Fruit fly (Drosophila melanogaster) whole organism, embryonic: Measurements from ENCODE around the gene stg.

Source experiments
- CG10462 ChIP-seq: fragments of 200-800 bp; sonication (Bioruptor generic); optimal IDR thresholded peaks from 2 replicates; lab custom pipeline; 2016; ENCODE audit warnings: missing biosample characterization, missing genetic modification characterization
- CG10959 ChIP-seq: fragments of 200-800 bp; sonication (Bioruptor generic); IDR thresholded peaks from 2 replicates; pipeline ENCODE4 v1.3.6; 2022; ENCODE audit warnings: missing biosample characterization, missing genetic modification characterization
- CG10979 ChIP-seq: fragments of 200-800 bp; sonication (Bioruptor generic); optimal IDR thresholded peaks from 2 replicates; lab custom pipeline; 2018; ENCODE audit warnings: missing biosample characterization, mild to moderate bottlenecking, missing genetic modification characterization, moderate library complexity
- CG12219 ChIP-seq: fragments of 200-800 bp; sonication (Bioruptor generic); optimal IDR thresholded peaks from 3 replicates; lab custom pipeline; 2018; ENCODE audit warnings: missing biosample characterization, mild to moderate bottlenecking, missing genetic modification characterization
- CG14710 ChIP-seq: fragments of 200-800 bp; sonication (Bioruptor generic); optimal IDR thresholded peaks from 3 replicates; lab custom pipeline; 2019; ENCODE audit warnings: missing biosample characterization, mild to moderate bottlenecking, missing genetic modification characterization, moderate library complexity
- CG32772 ChIP-seq: fragments of 200-800 bp; sonication (Bioruptor generic); IDR thresholded peaks from 2 replicates; pipeline ENCODE4 v1.3.6; 2022; ENCODE audit warnings: missing biosample characterization, missing genetic modification characterization
- CG34422 ChIP-seq: fragments of 200-800 bp; sonication (Bioruptor generic); IDR thresholded peaks from 3 replicates; pipeline ENCODE4 v1.3.6; 2022; ENCODE audit warnings: missing biosample characterization, missing genetic modification characterization
- CG4424 ChIP-seq: fragments of 200-800 bp; sonication (Bioruptor generic); optimal IDR thresholded peaks from 3 replicates; lab custom pipeline; 2016; ENCODE audit warnings: missing biosample characterization, missing genetic modification characterization
- CG4707 ChIP-seq: fragments of 200-800 bp; sonication (Bioruptor generic); optimal IDR thresholded peaks from 2 replicates; lab custom pipeline; 2018; ENCODE audit warnings: missing biosample characterization, mild to moderate bottlenecking, missing genetic modification characterization, moderate library complexity
- CG5180 ChIP-seq: fragments of 200-800 bp; sonication (Bioruptor generic); optimal IDR thresholded peaks from 3 replicates; lab custom pipeline; 2017; ENCODE audit warnings: missing biosample characterization, missing genetic modification characterization, mild to moderate bottlenecking, moderate library complexity, missing genetic modification reagents
- CG6689 ChIP-seq: fragments of 200-800 bp; sonication (Bioruptor generic); IDR thresholded peaks from 2 replicates; pipeline ENCODE4 v1.3.6; 2022; ENCODE audit warnings: missing biosample characterization, missing genetic modification characterization
- CG8290 ChIP-seq, 3 experiments: fragments of 200-800 bp; sonication (Bioruptor generic); optimal IDR thresholded peaks; 2 replicates each; lab custom pipeline; 2016 to 2019; ENCODE audit warnings: missing biosample characterization in 3 of 3, missing genetic modification characterization in 3 of 3, mild to moderate bottlenecking in 2 of 3, moderate library complexity in 1 of 3
- CrebB ChIP-seq: fragments of 200-800 bp; sonication (Bioruptor generic); optimal IDR thresholded peaks from 3 replicates; lab custom pipeline; 2018; ENCODE audit warnings: missing biosample characterization, mild to moderate bottlenecking, missing genetic modification characterization
- Drgx ChIP-seq: fragments of 200-800 bp; sonication (Bioruptor generic); IDR thresholded peaks from 2 replicates; pipeline ENCODE4 v1.3.6; 2022; ENCODE audit warnings: missing biosample characterization, missing genetic modification characterization
- Gsc ChIP-seq: fragments of 200-800 bp; sonication (Bioruptor generic); IDR thresholded peaks from 2 replicates; pipeline ENCODE4 v1.3.6; 2022; ENCODE audit warnings: missing biosample characterization, missing genetic modification characterization
- Hand ChIP-seq: fragments of 200-800 bp; sonication (Bioruptor generic); optimal IDR thresholded peaks from 2 replicates; lab custom pipeline; 2017; ENCODE audit warnings: mild to moderate bottlenecking, missing biosample characterization, missing genetic modification reagents, missing genetic modification characterization
- HmgD ChIP-seq: fragments of 200-800 bp; sonication (Bioruptor generic); optimal IDR thresholded peaks from 3 replicates; lab custom pipeline; 2016; ENCODE audit warnings: missing biosample characterization, missing genetic modification characterization
- Jarid2 ChIP-seq: fragments of 200-800 bp; sonication (Bioruptor generic); optimal IDR thresholded peaks from 3 replicates; lab custom pipeline; 2017; ENCODE audit warnings: mild to moderate bottlenecking, missing biosample characterization, missing genetic modification reagents, missing genetic modification characterization
- Lhr ChIP-seq: fragments of 200-800 bp; sonication (Bioruptor generic); optimal IDR thresholded peaks from 3 replicates; lab custom pipeline; 2017; ENCODE audit warnings: mild to moderate bottlenecking, missing biosample characterization, missing genetic modification reagents, missing genetic modification characterization
- Nf-YC ChIP-seq: fragments of 200-800 bp; optimal IDR thresholded peaks from 3 replicates; lab custom pipeline; 2019; ENCODE audit warnings: missing biosample characterization, mild to moderate bottlenecking, missing genetic modification characterization, moderate library complexity
- NfI ChIP-seq: fragments of 200-800 bp; sonication (Bioruptor generic); optimal IDR thresholded peaks from 3 replicates; lab custom pipeline; 2018; ENCODE audit warnings: missing biosample characterization, mild to moderate bottlenecking, missing genetic modification characterization, moderate library complexity
- Poxn ChIP-seq: fragments of 200-800 bp; sonication (Bioruptor generic); IDR thresholded peaks from 2 replicates; pipeline ENCODE4 v1.3.6; 2022; ENCODE audit warnings: missing biosample characterization, missing genetic modification characterization
- Six4 ChIP-seq: fragments of 200-800 bp; sonication (Bioruptor generic); optimal IDR thresholded peaks from 2 replicates; lab custom pipeline; 2016; ENCODE audit warnings: missing biosample characterization, missing genetic modification characterization
- Sox100B ChIP-seq: fragments of 200-800 bp; sonication (Bioruptor generic); optimal IDR thresholded peaks from 3 replicates; lab custom pipeline; 2018; ENCODE audit warnings: missing biosample characterization, mild to moderate bottlenecking, missing genetic modification characterization
- Ssrp ChIP-seq: fragments of 200-800 bp; sonication (Bioruptor generic); optimal IDR thresholded peaks from 2 replicates; lab custom pipeline; 2018; ENCODE audit warnings: missing biosample characterization, mild to moderate bottlenecking, missing genetic modification characterization, moderate library complexity
- bbx ChIP-seq: fragments of 200-800 bp; sonication (Bioruptor generic); IDR thresholded peaks from 2 replicates; pipeline ENCODE4 v1.3.6; 2022; ENCODE audit warnings: missing biosample characterization, missing genetic modification characterization; ENCODE audit not compliant: partially characterized antibody
- bcd ChIP-seq: fragments of 200-800 bp; sonication (Bioruptor generic); optimal IDR thresholded peaks from 2 replicates; lab custom pipeline; 2017; ENCODE audit warnings: missing biosample characterization, mild to moderate bottlenecking, missing genetic modification characterization
- bigmax ChIP-seq: fragments of 200-800 bp; sonication (Bioruptor generic); optimal IDR thresholded peaks from 2 replicates; lab custom pipeline; 2018; ENCODE audit warnings: missing biosample characterization, mild to moderate bottlenecking, missing genetic modification characterization
- cato ChIP-seq: fragments of 200-800 bp; sonication (Bioruptor generic); optimal IDR thresholded peaks from 2 replicates; lab custom pipeline; 2016; ENCODE audit warnings: missing biosample characterization, missing genetic modification characterization, borderline replicate concordance
- chinmo ChIP-seq: fragments of 200-800 bp; sonication (Bioruptor generic); IDR thresholded peaks from 4 replicates; pipeline ENCODE4 v1.3.6; 2022; ENCODE audit warnings: missing biosample characterization, missing genetic modification characterization; ENCODE audit not compliant: partially characterized antibody
- ci ChIP-seq: fragments of 200-800 bp; sonication (Bioruptor generic); IDR thresholded peaks from 3 replicates; pipeline ENCODE4 v1.3.6; 2022; ENCODE audit warnings: missing biosample characterization, missing genetic modification characterization
- dysf ChIP-seq: fragments of 200-800 bp; sonication (Bioruptor generic); IDR thresholded peaks from 3 replicates; pipeline ENCODE4 v1.3.6; 2022; ENCODE audit warnings: missing biosample characterization, missing genetic modification characterization
- eve ChIP-seq, 2 experiments: fragments of >200 bp; optimal IDR thresholded peaks; 2 replicates each; lab custom pipeline; 2017; ENCODE audit warnings: missing biosample characterization in 2 of 2, missing genetic modification characterization in 2 of 2
- gsb-n ChIP-seq: fragments of 200-800 bp; sonication (Bioruptor generic); optimal IDR thresholded peaks from 3 replicates; lab custom pipeline; 2018; ENCODE audit warnings: missing biosample characterization, mild to moderate bottlenecking, missing genetic modification characterization
- h ChIP-seq: fragments of >200 bp; optimal IDR thresholded peaks from 2 replicates; lab custom pipeline; 2017
- ham ChIP-seq: fragments of 200-800 bp; sonication (Bioruptor generic); IDR thresholded peaks from 2 replicates; pipeline ENCODE4 v1.3.6; 2022; ENCODE audit warnings: missing biosample characterization, missing genetic modification characterization
- ind ChIP-seq: fragments of 200-800 bp; sonication (Bioruptor generic); optimal IDR thresholded peaks from 3 replicates; lab custom pipeline; 2016; ENCODE audit warnings: missing biosample characterization, missing genetic modification characterization
- nerfin-1 ChIP-seq: fragments of 200-800 bp; sonication (Bioruptor generic); optimal IDR thresholded peaks from 3 replicates; lab custom pipeline; 2019; ENCODE audit warnings: missing biosample characterization, mild to moderate bottlenecking, missing genetic modification characterization, moderate library complexity
- nmo ChIP-seq: fragments of 200-800 bp; sonication (Bioruptor generic); optimal IDR thresholded peaks from 2 replicates; lab custom pipeline; 2018; ENCODE audit warnings: missing biosample characterization, mild to moderate bottlenecking, missing genetic modification characterization, moderate library complexity
- pfk ChIP-seq: fragments of 200-800 bp; sonication (Bioruptor generic); optimal IDR thresholded peaks from 2 replicates; lab custom pipeline; 2018; ENCODE audit warnings: missing biosample characterization, mild to moderate bottlenecking, missing genetic modification characterization, moderate library complexity
- sens ChIP-seq: fragments of 200-800 bp; sonication (Bioruptor generic); peaks from one replicate; lab custom pipeline; 2016; ENCODE audit warnings: missing biosample characterization, missing genetic modification characterization
- sens-2 ChIP-seq: fragments of 200-800 bp; sonication (Bioruptor generic); IDR thresholded peaks from 2 replicates; pipeline ENCODE4 v1.3.6; 2022; ENCODE audit warnings: missing biosample characterization, missing genetic modification characterization
- slbo ChIP-seq: fragments of 200-800 bp; sonication (Bioruptor generic); IDR thresholded peaks from 2 replicates; pipeline ENCODE4 v1.3.6; 2022; ENCODE audit warnings: missing biosample characterization, missing genetic modification characterization
- sqz ChIP-seq: fragments of 200-800 bp; sonication (Bioruptor generic); optimal IDR thresholded peaks from 3 replicates; lab custom pipeline; 2018; ENCODE audit warnings: missing biosample characterization, mild to moderate bottlenecking, missing genetic modification characterization
- tll ChIP-seq, 2 experiments: fragments of 200-800 bp in 1 of 2; fragments of >200 bp in 1 of 2; sonication (Bioruptor generic) in 1 of 2; optimal IDR thresholded peaks; 2 replicates each; lab custom pipeline; 2017 to 2019; ENCODE audit warnings: missing biosample characterization in 2 of 2, missing genetic modification characterization in 2 of 2, mild to moderate bottlenecking in 1 of 2, moderate library complexity in 1 of 2
- ttk ChIP-seq: fragments of 200-800 bp; sonication (Bioruptor generic); IDR thresholded peaks from 2 replicates; pipeline ENCODE4 v2.1.2; 2022; ENCODE audit warnings: missing biosample characterization, missing genetic modification characterization
- tx ChIP-seq: fragments of 200-800 bp; sonication (Bioruptor generic); optimal IDR thresholded peaks from 2 replicates; lab custom pipeline; 2016; ENCODE audit warnings: missing biosample characterization, missing genetic modification characterization
- vfl ChIP-seq: fragments of 200-800 bp; sonication (Bioruptor generic); optimal IDR thresholded peaks from 2 replicates; lab custom pipeline; 2016; ENCODE audit warnings: missing biosample characterization, missing genetic modification characterization

Gene stg

dm6 chr3R:29204612-29205480 is 50.8 kb downstream of the stg start (continued):
- TF ChIP-seq CG4424 (GFP tag; lab: Kevin White, UChicago) (peak; percentile 84), cato (GFP tag; lab: Kevin White, UChicago) (peak; percentile 65), Jarid2 (GFP tag; lab: Kevin White, UChicago) (peak; percentile 42), Lhr (GFP tag; lab: Kevin White, UChicago) (peak; percentile 56), CG12219 (peak; percentile 80), nmo (GFP tag; lab: Kevin White, UChicago) (peak; percentile 84), Gsc (GFP tag; lab: Robert Waterston, UW) (peak; percentile 60; the same call in 1 of the 2 replicates), Six4 (peak; percentile 80), CG4707 (GFP tag; lab: Kevin White, UChicago) (peak; percentile 65), sens-2 (GFP tag; lab: Robert Waterston, UW) (peak; percentile 68), sqz (GFP tag; lab: Kevin White, UChicago) (peak; percentile 84), ind (GFP tag; lab: Kevin White, UChicago) (peak; percentile 79), eve (GFP tag; optimal IDR thresholded peaks at IDR 0.05; lab: Kevin White, UChicago) (peak in 1 of 2 experiments; percentile 94), CG10462 (peak; percentile 41), CG6689 (GFP tag; lab: Robert Waterston, UW) (peak; percentile 87), NfI (GFP tag; lab: Kevin White, UChicago) (peak; percentile 57), Drgx (GFP tag; lab: Robert Waterston, UW) (peak; percentile 62), bigmax (GFP tag; lab: Kevin White, UChicago) (no peak), sens (peak; percentile 97), CG10979 (peak; percentile 89), CG32772 (GFP tag; lab: Robert Waterston, UW) (peak; percentile 71), CG5180 (peak; percentile 65), Sox100B (GFP tag; lab: Kevin White, UChicago) (peak; percentile 78), ci (peak; percentile 92), CG8290 (GFP tag; optimal IDR thresholded peaks at IDR 0.05; lab: Kevin White, UChicago) (peak; percentile 77), CG8290 (tag; optimal IDR thresholded peaks at IDR 0.05; lab: Kevin White, UChicago) (peak; percentile 10 to 87), ttk (GFP tag; lab: Robert Waterston, UW) (peak; percentile 77), HmgD (no peak), CG34422 (peak; percentile 81), chinmo (GFP tag; lab: Robert Waterston, UW) (no peak), ham (GFP tag; lab: Robert Waterston, UW) (no peak), tll (GFP tag; optimal IDR thresholded peaks at IDR 0.05; lab: Kevin White, UChicago) (no peak), vfl (GFP tag; lab: Kevin White, UChicago) (no peak), bbx (GFP tag; lab: Robert Waterston, UW) (no peak), slbo (GFP tag; lab: Robert Waterston, UW) (peak; percentile 51), Nf-YC (peak; percentile 39), Poxn (GFP tag; lab: Robert Waterston, UW) (no peak), CG14710 (peak; percentile 80), gsb-n (peak; percentile 69), h (lab: Kevin White, UChicago) (no peak), pfk (no peak), Hand (GFP tag; lab: Kevin White, UChicago) (no peak), tx (GFP tag; lab: Kevin White, UChicago) (peak; percentile 62), CG10959 (peak; percentile 66), CrebB (tag; lab: Kevin White, UChicago) (peak; percentile 38), Ssrp (tag; lab: Kevin White, UChicago) (peak; percentile 84), nerfin-1 (tag; lab: Kevin White, UChicago) (peak; percentile 72), bcd (GFP tag; lab: Kevin White, UChicago) (peak; percentile 74), dysf (GFP tag; lab: Robert Waterston, UW) (peak; percentile 80)
